Fruit fly (Drosophila melanogaster) whole organism, prepupa: ENCODE measurements around the gene deltaCOP.

Source experiments
- Gug ChIP-seq: fragments of 200-800 bp; sonication (Bioruptor generic); IDR thresholded peaks from 2 replicates; pipeline ENCODE4 v1.3.6; 2022; ENCODE audit warnings: missing biosample characterization, missing genetic modification characterization
- Smox ChIP-seq: fragments of 200-800 bp; sonication (Bioruptor generic); optimal IDR thresholded peaks from 3 replicates; lab custom pipeline; 2016; ENCODE audit warnings: missing biosample characterization, missing genetic modification characterization

dm6 chrX:1846386-1846785, 15.2 kb downstream of the deltaCOP start:
- TF ChIP-seq Smox (GFP tag; lab: Kevin White, UChicago), result no peak
- no peak for TF ChIP-seq Gug (GFP tag; lab: Robert Waterston, UW)
